Fruit fly (Drosophila melanogaster): ENCODE results near the gene bbx.

Gene bbx

dm6 chrX:21323933-21324688 is 38.7 kb upstream of the bbx start, which contains the start of the genes Dd and CG1486 (continued):
- TF ChIP-seq CG15514 (GFP tag; optimal IDR thresholded peaks at IDR 0.05), result peak; percentile 63
- no peak for TF ChIP-seq CG6683 (GFP tag; optimal IDR thresholded peaks at IDR 0.05)
- TF ChIP-seq CG3726 (GFP tag; IDR thresholded peaks at IDR 0.05), result no peak
- no peak for TF ChIP-seq chm (GFP tag; IDR thresholded peaks at IDR 0.05)
- no peak for TF ChIP-seq D19B (GFP tag; optimal IDR thresholded peaks at IDR 0.05)
- TF ChIP-seq CG4617 (GFP tag; optimal IDR thresholded peaks at IDR 0.05; ENCODE audit: borderline replicate concordance), result peak; percentile 79
- no peak for TF ChIP-seq CG8290 (GFP tag; optimal IDR thresholded peaks at IDR 0.05)
- TF ChIP-seq CG8290 (tag; optimal IDR thresholded peaks at IDR 0.05), result no peak
- peak; percentile 16 for TF ChIP-seq CG9817 (tag; optimal IDR thresholded peaks at IDR 0.05)
- peak; percentile 82 for TF ChIP-seq nerfin-1 (tag; optimal IDR thresholded peaks at IDR 0.05)
- TF ChIP-seq CG17912 (GFP tag; optimal IDR thresholded peaks at IDR 0.05), result no peak
- TF ChIP-seq CG9876 (GFP tag; optimal IDR thresholded peaks at IDR 0.05), result no peak
- TF ChIP-seq sug (tag; optimal IDR thresholded peaks at IDR 0.05), result peak; percentile 18
- peak; percentile 44; the same call in 1 of the 3 replicates for TF ChIP-seq CG11560 (tag; IDR thresholded peaks at IDR 0.05)
- peak; percentile 74 for TF ChIP-seq CG2116 (GFP tag; optimal IDR thresholded peaks at IDR 0.05)
- TF ChIP-seq CG13287 (GFP tag; IDR thresholded peaks at IDR 0.05; ENCODE audit: partially characterized antibody), result peak; percentile 80
- TF ChIP-seq Ets65A (GFP tag), result peak; percentile 16
- TF ChIP-seq Pdp1 (GFP tag; optimal IDR thresholded peaks at IDR 0.05), result peak in 1 of 2 experiments; percentile 73
- TF ChIP-seq CG7839 (tag; optimal IDR thresholded peaks at IDR 0.05), result no peak
- peak; percentile 64 for TF ChIP-seq trem (tag; optimal IDR thresholded peaks at IDR 0.05)
- no peak for TF ChIP-seq pum (GFP tag; optimal IDR thresholded peaks at IDR 0.05)
- TF ChIP-seq B-H1 (GFP tag; IDR thresholded peaks at IDR 0.05), result no peak
- TF ChIP-seq sna (GFP tag; IDR thresholded peaks at IDR 0.05; ENCODE audit: partially characterized antibody), result peak; percentile 69; the same call in 1 of the 2 replicates
- TF ChIP-seq nom (GFP tag; optimal IDR thresholded peaks at IDR 0.05), result peak; percentile 21
- TF ChIP-seq CG8924 (tag; optimal IDR thresholded peaks at IDR 0.05), result peak; percentile 82
- TF ChIP-seq grau (tag; optimal IDR thresholded peaks at IDR 0.05), result peak; percentile 29
- TF ChIP-seq CG7745 (tag; optimal IDR thresholded peaks at IDR 0.05), result no peak
- TF ChIP-seq Atf-2 (GFP tag; optimal IDR thresholded peaks at IDR 0.05), result peak; percentile 3
- peak; percentile 74 for TF ChIP-seq Dref (GFP tag; IDR thresholded peaks at IDR 0.05)
- peak; percentile 76 for TF ChIP-seq nmo (GFP tag; optimal IDR thresholded peaks at IDR 0.05)
- no peak for TF ChIP-seq usp (GFP tag; optimal IDR thresholded peaks at IDR 0.05)
- no peak for TF ChIP-seq sim (GFP tag; IDR thresholded peaks at IDR 0.05)
- no peak for TF ChIP-seq exex (tag; optimal IDR thresholded peaks at IDR 0.05)
- TF ChIP-seq vfl (GFP tag; optimal IDR thresholded peaks at IDR 0.05), result no peak
- peak; percentile 44 for TF ChIP-seq CG33213 (GFP tag; optimal IDR thresholded peaks at IDR 0.05)
- TF ChIP-seq bigmax (GFP tag; optimal IDR thresholded peaks at IDR 0.05), result peak; percentile 66
- peak; percentile 79 for TF ChIP-seq CG14710 (tag; optimal IDR thresholded peaks at IDR 0.05)
- TF ChIP-seq vnd (GFP tag; IDR thresholded peaks at IDR 0.05; ENCODE audit: partially characterized antibody), result peak; percentile 92
- TF ChIP-seq crp (GFP tag; optimal IDR thresholded peaks at IDR 0.05), result peak in 1 of 2 experiments; percentile 14
- TF ChIP-seq chinmo (GFP tag; IDR thresholded peaks at IDR 0.05; ENCODE audit: partially characterized antibody), result peak; percentile 80; the same call in 2 of the 4 replicates
- TF ChIP-seq pros (GFP tag; optimal IDR thresholded peaks at IDR 0.05), result no peak
- TF ChIP-seq CG17829 (tag; optimal IDR thresholded peaks at IDR 0.05), result peak; percentile 35
- no peak for TF ChIP-seq Sox102F (GFP tag; optimal IDR thresholded peaks at IDR 0.05)
- no peak for TF ChIP-seq CG1529 (GFP tag; optimal IDR thresholded peaks at IDR 0.05)
- TF ChIP-seq z (GFP tag; IDR thresholded peaks at IDR 0.05), result no peak
- TF ChIP-seq YL-1 (GFP tag; optimal IDR thresholded peaks at IDR 0.05), result peak; percentile 34
- TF ChIP-seq CG10209 (GFP tag; optimal IDR thresholded peaks at IDR 0.05), result no peak
- TF ChIP-seq CG11085 (GFP tag; IDR thresholded peaks at IDR 0.05), result no peak

Measured in whole organism, embryonic.